Worm (Caenorhabditis elegans) whole organism, early embryonic: ENCODE results near the gene hpk-1.

ENCODE experiments used
- B0310.2 ChIP-seq: sonication (generic microtip); optimal IDR thresholded peaks from 2 replicates; lab custom pipeline; 2016; ENCODE audit warnings: mild to moderate bottlenecking, missing genetic modification characterization, missing compliant biosample characterization
- F13C5.2 ChIP-seq: sonication (generic microtip); optimal IDR thresholded peaks from 2 replicates; lab custom pipeline; 2017; ENCODE audit warnings: mild to moderate bottlenecking, missing genetic modification characterization, inconsistent platforms, missing compliant biosample characterization
- aly-1 ChIP-seq: sonication (generic microtip); optimal IDR thresholded peaks from 2 replicates; lab custom pipeline; 2016; ENCODE audit warnings: missing genetic modification characterization, missing compliant biosample characterization
- ama-1 ChIP-seq: fragments of 150-350 bp; optimal IDR thresholded peaks from 2 replicates; lab custom pipeline; 2014
- ceh-13 ChIP-seq: fragments of 200-800 bp; sonication (Bioruptor generic); optimal IDR thresholded peaks from 2 replicates; lab custom pipeline; 2018; ENCODE audit warnings: mild to moderate bottlenecking, missing genetic modification characterization, missing compliant biosample characterization
- ceh-36 ChIP-seq: sonication (generic microtip); optimal IDR thresholded peaks from 2 replicates; lab custom pipeline; 2016; ENCODE audit warnings: missing genetic modification characterization, inconsistent platforms, missing compliant biosample characterization
- ets-7 ChIP-seq: sonication (generic microtip); optimal IDR thresholded peaks from 2 replicates; lab custom pipeline; 2016; ENCODE audit warnings: missing genotype, missing genetic modification characterization, missing compliant biosample characterization
- flt-1 ChIP-seq: fragments of 200-800 bp; sonication (Bioruptor generic); IDR thresholded peaks from 2 replicates; pipeline ENCODE4 v1.3.6; 2022; ENCODE audit warnings: missing genetic modification characterization, missing compliant biosample characterization
- hmbx-1 ChIP-seq: sonication (generic microtip); optimal IDR thresholded peaks from 2 replicates; lab custom pipeline; 2016; ENCODE audit warnings: mild to moderate bottlenecking, missing genetic modification characterization, missing compliant biosample characterization
- hmg-4 ChIP-seq: fragments of 200-800 bp; sonication (Bioruptor generic); optimal IDR thresholded peaks from 2 replicates; lab custom pipeline; 2018; ENCODE audit warnings: mild to moderate bottlenecking, missing genetic modification characterization, missing compliant biosample characterization
- hnd-1 ChIP-seq: sonication (generic microtip); optimal IDR thresholded peaks from 2 replicates; lab custom pipeline; 2016; ENCODE audit warnings: missing genetic modification characterization, missing compliant biosample characterization
- pes-1 ChIP-seq: fragments of 200-800 bp; sonication (Bioruptor generic); IDR thresholded peaks from 2 replicates; pipeline ENCODE4 v1.3.6; 2022; ENCODE audit warnings: missing genetic modification reagents, missing genetic modification characterization, missing compliant biosample characterization
- scrt-1 ChIP-seq: fragments of 200-800 bp; sonication (Bioruptor generic); IDR thresholded peaks from 2 replicates; pipeline ENCODE4 v1.3.6; 2022; ENCODE audit warnings: missing genetic modification characterization, missing compliant biosample characterization
- sea-1 ChIP-seq: fragments of 200-800 bp; sonication (Bioruptor generic); conservative IDR thresholded peaks from 2 replicates; pipeline ENCODE4 v1.3.6; 2022; ENCODE audit warnings: missing genetic modification characterization, missing compliant biosample characterization
- tbx-11 ChIP-seq: fragments of 200-800 bp; sonication (Bioruptor generic); IDR thresholded peaks from 2 replicates; pipeline ENCODE4 v1.3.6; 2022; ENCODE audit warnings: missing genetic modification characterization, missing compliant biosample characterization
- tbx-37 ChIP-seq: fragments of 200-800 bp; sonication (Bioruptor generic); conservative IDR thresholded peaks from 2 replicates; pipeline ENCODE4 v1.3.6; 2022; ENCODE audit warnings: missing genetic modification reagents, missing genetic modification characterization, missing compliant biosample characterization
- tra-4 ChIP-seq: sonication (generic microtip); optimal IDR thresholded peaks from 2 replicates; lab custom pipeline; 2017; ENCODE audit warnings: missing genetic modification characterization, missing compliant biosample characterization

Gene hpk-1

DNA sequence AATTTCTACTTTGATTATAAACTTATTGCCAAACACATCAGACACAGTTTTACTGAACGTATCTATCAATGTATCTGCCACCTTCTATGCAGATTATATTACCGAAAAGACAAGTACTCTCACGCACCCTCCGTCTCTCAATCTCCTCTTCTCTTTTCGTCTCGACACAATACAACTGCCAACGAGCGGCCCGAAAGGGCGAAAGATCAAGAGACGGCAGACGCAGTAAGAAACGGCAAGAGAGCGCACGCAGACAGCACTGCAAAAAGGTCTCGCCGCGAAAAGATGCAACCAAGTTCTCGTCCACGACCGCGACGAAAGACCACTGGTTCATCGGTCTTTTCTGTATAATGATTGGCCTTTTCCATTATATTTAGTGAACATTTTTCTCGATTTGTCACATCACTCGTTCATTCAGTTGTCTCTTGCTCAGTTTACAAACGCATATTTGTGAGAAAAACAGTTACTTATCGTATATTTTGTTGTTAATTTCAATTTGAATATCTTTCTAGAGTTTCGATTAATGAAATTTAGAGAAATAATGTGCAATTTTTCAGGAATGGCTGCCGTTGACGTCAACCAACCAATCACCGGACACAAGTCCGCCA, 26.4 kb downstream of the hpk-1 start, which contains the start of gene vha-12:
Gene vha-12, plus strand, starts transcription at position 558 of the 608 bp plus-strand sequence.
- TF ChIP-seq pes-1 (GFP tag; lab: Robert Waterston, UW) = no peak
- TF ChIP-seq hmg-4 (GFP tag; lab: Kevin White, UChicago) = no peak

DNA sequence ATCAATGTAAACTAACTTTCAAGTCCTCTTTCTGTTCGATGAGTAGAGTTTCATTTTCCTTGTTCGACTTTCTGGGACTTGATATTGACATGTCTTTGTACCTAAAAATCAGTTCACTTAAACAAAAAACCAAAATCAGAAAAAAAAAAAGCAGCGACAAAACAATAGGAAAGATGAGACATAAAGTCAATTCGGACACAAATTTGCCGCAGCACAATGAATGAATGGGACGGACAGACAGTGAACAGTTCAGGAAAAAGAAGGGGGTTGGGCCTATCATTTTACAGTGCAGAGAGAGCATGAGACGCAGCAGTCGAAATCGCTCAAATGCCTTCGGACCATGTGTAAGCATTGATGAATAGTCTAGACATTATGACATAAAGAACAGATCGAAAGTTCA, 30.4 kb downstream of the hpk-1 start, which contains the start of gene mrp-6:
Gene mrp-6, minus strand, starts transcription at position 101 of the 400 bp plus-strand sequence.
- TF ChIP-seq F13C5.2 (tag; lab: Kevin White, UChicago) = no peak
- no peak for TF ChIP-seq B0310.2
- no peak for TF ChIP-seq ama-1
- TF ChIP-seq hnd-1 = no peak
- no peak for TF ChIP-seq scrt-1
- TF ChIP-seq sea-1 = no peak
- no peak for TF ChIP-seq ets-7 (tag; lab: Kevin White, UChicago)
- no peak for TF ChIP-seq tra-4 (tag; lab: Kevin White, UChicago)
- no peak for TF ChIP-seq tbx-11 (GFP tag; lab: Robert Waterston, UW)
- TF ChIP-seq aly-1 (tag; lab: Kevin White, UChicago) = no peak
- no peak for TF ChIP-seq tbx-37 (GFP tag; lab: Robert Waterston, UW)
- no peak for TF ChIP-seq pes-1 (GFP tag; lab: Robert Waterston, UW)
- no peak for TF ChIP-seq flt-1 (GFP tag; lab: Robert Waterston, UW)
- TF ChIP-seq hmbx-1 (tag; lab: Kevin White, UChicago) = no peak
- TF ChIP-seq ceh-36 (tag; lab: Kevin White, UChicago) = no peak
- TF ChIP-seq hmg-4 (GFP tag; lab: Kevin White, UChicago) = no peak
- no peak for TF ChIP-seq ceh-13 (GFP tag; lab: Kevin White, UChicago)

DNA sequence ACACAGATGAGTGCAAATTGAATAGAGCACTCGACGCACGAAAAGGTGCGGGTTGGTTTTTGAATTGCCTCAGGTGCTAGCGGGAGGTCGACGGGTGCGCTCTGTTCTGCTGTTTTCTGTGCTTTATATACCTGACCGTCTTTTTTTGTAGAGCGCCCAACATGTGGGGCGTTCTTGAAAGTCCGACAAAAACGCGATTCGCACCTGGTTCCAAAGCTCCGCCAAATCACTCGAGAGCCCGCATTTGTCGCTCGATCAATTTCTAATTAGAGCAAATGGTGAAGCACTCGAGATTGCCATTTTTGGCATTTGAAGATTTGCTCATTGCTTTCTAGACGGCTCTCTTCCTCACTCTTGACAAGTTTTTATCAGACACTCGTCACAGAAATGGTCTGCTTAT, 39.7 kb downstream of the hpk-1 start, which contains the start of gene ZK470.6:
Gene ZK470.6, minus strand, starts transcription at position 101 of the 400 bp plus-strand sequence.
- no peak for TF ChIP-seq scrt-1
- no peak for TF ChIP-seq tra-4 (tag; lab: Kevin White, UChicago)
- no peak for TF ChIP-seq hmg-4 (GFP tag; lab: Kevin White, UChicago)
- no peak for TF ChIP-seq B0310.2
- TF ChIP-seq hnd-1 = no peak
- TF ChIP-seq F13C5.2 (tag; lab: Kevin White, UChicago) = no peak
- TF ChIP-seq ceh-36 (tag; lab: Kevin White, UChicago) = no peak
- no peak for TF ChIP-seq hmbx-1 (tag; lab: Kevin White, UChicago)
- no peak for TF ChIP-seq ceh-13 (GFP tag; lab: Kevin White, UChicago)
- TF ChIP-seq ama-1 = no peak
- TF ChIP-seq tbx-11 (GFP tag; lab: Robert Waterston, UW) = no peak
- TF ChIP-seq tbx-37 (GFP tag; lab: Robert Waterston, UW) = no peak
- no peak for TF ChIP-seq aly-1 (tag; lab: Kevin White, UChicago)
- TF ChIP-seq ets-7 (tag; lab: Kevin White, UChicago) = no peak

DNA sequence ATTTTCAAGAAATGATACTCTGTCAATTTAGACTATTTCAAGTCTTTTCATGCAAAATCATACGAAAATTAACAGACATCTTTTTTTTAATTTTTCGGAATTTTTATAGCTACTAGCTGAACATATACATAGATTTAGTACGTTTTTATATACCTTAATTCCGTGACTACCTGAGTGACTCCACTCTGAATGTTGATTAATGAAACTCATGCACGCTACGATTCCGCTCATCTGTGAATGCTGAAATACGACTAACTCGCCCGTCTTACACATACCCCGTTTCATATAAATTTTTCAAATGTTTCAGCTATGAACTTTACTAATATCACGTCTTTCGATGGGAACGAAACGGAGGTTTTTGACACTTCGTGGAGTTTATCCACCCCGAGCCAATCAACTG, 49.9 kb downstream of the hpk-1 start, which contains the start of gene ZK470.14:
Gene ZK470.14, plus strand, starts transcription at position 301 of the 400 bp plus-strand sequence.
- TF ChIP-seq hmg-4 (GFP tag; lab: Kevin White, UChicago) (no peak), ama-1 (no peak)

DNA sequence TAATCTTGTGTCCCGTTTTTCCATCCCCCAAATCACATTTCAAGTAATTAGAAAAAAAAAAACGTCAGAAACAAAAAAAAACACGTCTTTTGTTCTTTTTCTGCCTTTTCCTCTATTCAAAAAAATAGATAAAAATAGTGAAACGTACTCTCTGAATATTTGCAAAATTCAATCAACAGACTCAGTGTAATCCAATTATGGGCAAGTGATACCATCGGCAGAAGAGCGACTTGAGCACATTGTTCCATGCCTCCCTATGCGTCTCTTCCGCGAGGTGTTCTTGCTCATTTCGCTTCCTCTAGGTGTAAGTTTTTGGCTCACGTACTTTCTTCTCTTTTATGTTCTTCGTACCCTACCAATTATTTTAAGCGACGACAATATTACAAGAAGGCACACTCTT, 53.7 kb downstream of the hpk-1 start, which contains the start of gene ZK470.1:
Gene ZK470.1, plus strand, starts transcription at position 301 of the 400 bp plus-strand sequence.
- TF ChIP-seq aly-1 (tag; lab: Kevin White, UChicago) = no peak

DNA sequence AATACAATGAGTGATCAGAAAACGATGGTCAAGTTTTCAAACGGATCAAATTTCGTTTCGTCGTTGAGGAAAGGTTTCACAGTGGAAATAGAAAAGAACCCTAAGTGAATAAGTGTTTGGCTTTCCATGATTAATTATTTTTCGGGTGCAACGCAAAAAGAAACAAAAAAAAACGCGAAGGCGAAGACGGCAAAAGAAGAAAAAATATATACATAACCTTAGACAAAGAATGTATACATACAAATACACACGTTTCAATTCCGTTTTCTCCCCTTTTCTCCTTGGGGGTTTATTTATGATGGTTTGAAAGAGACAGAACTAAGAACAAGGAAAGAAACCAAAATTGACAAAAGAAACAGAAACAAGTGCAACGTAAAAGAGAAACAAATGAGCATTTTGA, 55.2 kb downstream of the hpk-1 start:
- TF ChIP-seq flt-1 (GFP tag; lab: Robert Waterston, UW) (no peak), pes-1 (GFP tag; lab: Robert Waterston, UW) (no peak), scrt-1 (no peak), aly-1 (tag; lab: Kevin White, UChicago) (no peak), tbx-11 (GFP tag; lab: Robert Waterston, UW) (no peak), sea-1 (no peak), ceh-13 (GFP tag; lab: Kevin White, UChicago) (no peak), tbx-37 (GFP tag; lab: Robert Waterston, UW) (no peak), ceh-36 (tag; lab: Kevin White, UChicago) (no peak), F13C5.2 (tag; lab: Kevin White, UChicago) (no peak), hnd-1 (no peak), hmg-4 (GFP tag; lab: Kevin White, UChicago) (no peak), B0310.2 (no peak), ama-1 (no peak), ets-7 (tag; lab: Kevin White, UChicago) (no peak), tra-4 (tag; lab: Kevin White, UChicago) (no peak), hmbx-1 (tag; lab: Kevin White, UChicago) (no peak)
